Fruit fly (Drosophila melanogaster): ENCODE results near the gene dco.
A peak's percentile ranks its signal among the peaks of the same experiment; 100 is the strongest.

dco gene

dm6 chr3R:31016715-31017114 lies 44.3 kb downstream of the dco start, which contains the start of gene 5-HT7 (continued):
- no peak for TF ChIP-seq Ada2b (GFP tag; IDR thresholded peaks at IDR 0.05)
- peak; percentile 31; the same call in 2 of the 3 replicates for TF ChIP-seq CG34224 (GFP tag; IDR thresholded peaks at IDR 0.05; ENCODE audit: partially characterized antibody)
- TF ChIP-seq Deaf1 (tag; optimal IDR thresholded peaks at IDR 0.05): peak; percentile 97
- TF ChIP-seq lab (GFP tag; optimal IDR thresholded peaks at IDR 0.05): peak; percentile 37
- peak; percentile 29 for TF ChIP-seq abd-A (tag; optimal IDR thresholded peaks at IDR 0.05)
- TF ChIP-seq CG1529 (GFP tag; optimal IDR thresholded peaks at IDR 0.05): no peak
- TF ChIP-seq sd (tag; optimal IDR thresholded peaks at IDR 0.05): peak; percentile 10
- no peak for TF ChIP-seq CG12299 (tag; optimal IDR thresholded peaks at IDR 0.05)
- no peak for TF ChIP-seq tap (tag; optimal IDR thresholded peaks at IDR 0.05)
- TF ChIP-seq bsh (GFP tag; optimal IDR thresholded peaks at IDR 0.05): no peak
- no peak for TF ChIP-seq CG2202 (tag; optimal IDR thresholded peaks at IDR 0.05)
- no peak for TF ChIP-seq NC2α (GFP tag; optimal IDR thresholded peaks at IDR 0.05)
- peak; percentile 42 for TF ChIP-seq CG12769 (tag; optimal IDR thresholded peaks at IDR 0.05)
- TF ChIP-seq CG8290 (GFP tag; optimal IDR thresholded peaks at IDR 0.05): no peak
- TF ChIP-seq CG8290 (tag; optimal IDR thresholded peaks at IDR 0.05): peak in 1 of 2 experiments; percentile 21
- TF ChIP-seq zen2 (GFP tag; IDR thresholded peaks at IDR 0.05; ENCODE audit: partially characterized antibody): peak; percentile 73; the same call in 2 of the 3 replicates
- no peak for TF ChIP-seq Xbp1 (GFP tag; optimal IDR thresholded peaks at IDR 0.05)
- no peak for TF ChIP-seq Gug (GFP tag; IDR thresholded peaks at IDR 0.05)
- no peak for TF ChIP-seq Kr (GFP tag; optimal IDR thresholded peaks at IDR 0.05)
- TF ChIP-seq CG8924 (tag; optimal IDR thresholded peaks at IDR 0.05): no peak
- TF ChIP-seq CG10959 (GFP tag; IDR thresholded peaks at IDR 0.05): no peak
- 0 out of 2 replicates have a peak, but pooled peaks have one; percentile 11 for TF ChIP-seq vvl (GFP tag; IDR thresholded peaks at IDR 0.05)
- TF ChIP-seq mirr (GFP tag; optimal IDR thresholded peaks at IDR 0.05): peak; percentile 20
- TF ChIP-seq Med (GFP tag): peak; percentile 76
- TF ChIP-seq chm (GFP tag; IDR thresholded peaks at IDR 0.05): peak; percentile 64; the same call in 1 of the 2 replicates
- TF ChIP-seq CG18599 (GFP tag; optimal IDR thresholded peaks at IDR 0.05): peak; percentile 5
- no peak for TF ChIP-seq ro (GFP tag; IDR thresholded peaks at IDR 0.05)
- TF ChIP-seq CG13894 (tag; optimal IDR thresholded peaks at IDR 0.05): peak; percentile 31
- no peak for TF ChIP-seq CG3065 (GFP tag; optimal IDR thresholded peaks at IDR 0.05)
- no peak for TF ChIP-seq CG31388 (GFP tag; optimal IDR thresholded peaks at IDR 0.05)
- peak; percentile 39 for TF ChIP-seq CG34376 (GFP tag; optimal IDR thresholded peaks at IDR 0.05)
- 0 out of 3 replicates have a peak, but pooled peaks have one; percentile 18 for TF ChIP-seq so (GFP tag; IDR thresholded peaks at IDR 0.05)
- peak; percentile 9; the same call in 1 of the 2 replicates for TF ChIP-seq bbx (GFP tag; IDR thresholded peaks at IDR 0.05; ENCODE audit: partially characterized antibody)
- TF ChIP-seq fd3F (GFP tag; optimal IDR thresholded peaks at IDR 0.05): no peak
- TF ChIP-seq Dbx (GFP tag; IDR thresholded peaks at IDR 0.05): 0 out of 3 replicates have a peak, but pooled peaks have one; percentile 32
- no peak for TF ChIP-seq MESR4 (GFP tag; optimal IDR thresholded peaks at IDR 0.05)
- TF ChIP-seq Opbp (GFP tag; IDR thresholded peaks at IDR 0.05; ENCODE audit: partially characterized antibody): no peak
- 0 out of 3 replicates have a peak, but pooled peaks have one; percentile 14 for TF ChIP-seq zfh1 (GFP tag; IDR thresholded peaks at IDR 0.05)
- TF ChIP-seq CG2678 (tag; optimal IDR thresholded peaks at IDR 0.05): no peak
- no peak for TF ChIP-seq CG8359 (GFP tag; optimal IDR thresholded peaks at IDR 0.05; ENCODE audit: borderline replicate concordance)
- TF ChIP-seq Adf1 (GFP tag; IDR thresholded peaks at IDR 0.05): peak; percentile 62; the same call in 1 of the 2 replicates
- peak; percentile 70 for TF ChIP-seq cg (GFP tag; optimal IDR thresholded peaks at IDR 0.05)
- TF ChIP-seq Hmr (GFP tag; optimal IDR thresholded peaks at IDR 0.05): no peak
- TF ChIP-seq CG7271 (tag; optimal IDR thresholded peaks at IDR 0.05): no peak
- TF ChIP-seq crol (GFP tag; IDR thresholded peaks at IDR 0.05): peak; percentile 57; the same call in 1 of the 2 replicates
- TF ChIP-seq Jarid2 (GFP tag; optimal IDR thresholded peaks at IDR 0.05): peak; percentile 58
- TF ChIP-seq CG3726 (GFP tag; IDR thresholded peaks at IDR 0.05): no peak
- TF ChIP-seq CG6813 (GFP tag; optimal IDR thresholded peaks at IDR 0.05): no peak
- TF ChIP-seq sna (GFP tag; IDR thresholded peaks at IDR 0.05; ENCODE audit: partially characterized antibody): 0 out of 2 replicates have a peak, but pooled peaks have one; percentile 34
